Worm (Caenorhabditis elegans) whole organism, L2 larva: ENCODE measurements around the gene srh-286.

Source experiments
- C34F6.9 ChIP-seq: fragments of 150-350 bp; optimal IDR thresholded peaks from 2 replicates; lab custom pipeline; 2014; ENCODE audit warnings: missing biosample characterization, missing genetic modification characterization
- ZK546.5 ChIP-seq: sonication (generic microtip); optimal IDR thresholded peaks from 2 replicates; lab custom pipeline; 2017; ENCODE audit warnings: missing biosample characterization, missing genetic modification characterization
- aly-2 ChIP-seq: fragments of 150-350 bp; optimal IDR thresholded peaks from 2 replicates; lab custom pipeline; 2014; ENCODE audit warnings: missing biosample characterization, missing genetic modification characterization
- lin-39 ChIP-seq: fragments of 150-350 bp; optimal IDR thresholded peaks from 2 replicates; lab custom pipeline; 2014; ENCODE audit warnings: missing biosample characterization, missing genetic modification reagents, missing genetic modification characterization
- nhr-10 ChIP-seq: sonication (generic microtip); optimal IDR thresholded peaks from 2 replicates; lab custom pipeline; 2017; ENCODE audit warnings: missing biosample characterization, missing genetic modification characterization
- nhr-21 ChIP-seq: fragments of 150-350 bp; optimal IDR thresholded peaks from 2 replicates; lab custom pipeline; 2014; ENCODE audit warnings: missing biosample characterization, missing genetic modification characterization
- nhr-77 ChIP-seq: fragments of 150-350 bp; optimal IDR thresholded peaks from 2 replicates; lab custom pipeline; 2014; ENCODE audit warnings: missing biosample characterization, missing genetic modification characterization
- peb-1 ChIP-seq: fragments of 150-350 bp; optimal IDR thresholded peaks from 2 replicates; lab custom pipeline; 2014; ENCODE audit warnings: missing biosample characterization, missing genetic modification characterization
- skn-1 ChIP-seq: sonication (generic microtip); optimal IDR thresholded peaks from 2 replicates; lab custom pipeline; 2017; ENCODE audit warnings: missing biosample characterization, missing genetic modification characterization
- unc-39 ChIP-seq: fragments of 150-350 bp; optimal IDR thresholded peaks from 2 replicates; lab custom pipeline; 2014; ENCODE audit warnings: missing biosample characterization, missing genetic modification characterization
- zag-1 ChIP-seq: fragments of 150-350 bp; optimal IDR thresholded peaks from 2 replicates; lab custom pipeline; 2014; ENCODE audit warnings: missing biosample characterization, missing genetic modification characterization

The srh-286 gene

ce11 chrV:17793986-17794385 is 50.0 kb downstream of the srh-286 start, which contains the start of gene srh-289:
Gene srh-289, minus strand, starts transcription at chrV:17794086.
- TF ChIP-seq nhr-21 (tag; lab: Kevin White, UChicago) = no peak
- no peak for TF ChIP-seq ZK546.5 (tag; lab: Kevin White, UChicago)
- TF ChIP-seq C34F6.9 (tag; lab: Kevin White, UChicago) = no peak
- TF ChIP-seq lin-39 (tag; lab: Kevin White, UChicago) = no peak
- TF ChIP-seq zag-1 (tag; lab: Kevin White, UChicago) = no peak
- no peak for TF ChIP-seq unc-39 (tag; lab: Kevin White, UChicago)
- no peak for TF ChIP-seq aly-2
- TF ChIP-seq nhr-10 (tag; lab: Kevin White, UChicago) = no peak
- no peak for TF ChIP-seq nhr-77 (tag; lab: Kevin White, UChicago)
- no peak for TF ChIP-seq peb-1 (tag; lab: Kevin White, UChicago)
- TF ChIP-seq skn-1 = no peak
